Worm (Caenorhabditis elegans) whole organism, L4 larva: Measurements from ENCODE around the gene W02B3.7.

Source experiments
- D1046.2 ChIP-seq: fragments of 200-800 bp; sonication (Bioruptor generic); IDR thresholded peaks from 2 replicates; pipeline ENCODE4 v1.3.6; 2022; ENCODE audit warnings: missing genetic modification characterization, missing compliant biosample characterization
- F10B5.3 ChIP-seq: sonication (generic microtip); optimal IDR thresholded peaks from 2 replicates; lab custom pipeline; 2016; ENCODE audit warnings: mild to moderate bottlenecking, missing genetic modification characterization, missing compliant biosample characterization
- F26F4.8 ChIP-seq: fragments of 200-800 bp; sonication (Bioruptor generic); conservative IDR thresholded peaks from 2 replicates; pipeline ENCODE4 v1.3.6; 2022; ENCODE audit warnings: missing genetic modification characterization, missing compliant biosample characterization
- F49E8.2 ChIP-seq: sonication (generic microtip); optimal IDR thresholded peaks from 2 replicates; lab custom pipeline; 2016; ENCODE audit warnings: missing compliant biosample characterization, mild to moderate bottlenecking, missing genetic modification characterization, borderline replicate concordance
- T26A8.4 ChIP-seq: fragments of 200-800 bp; sonication (Bioruptor generic); IDR thresholded peaks from 2 replicates; pipeline ENCODE4 v1.3.6; 2022; ENCODE audit warnings: missing genetic modification characterization, missing compliant biosample characterization
- Y48G9A.11 ChIP-seq: fragments of 200-800 bp; sonication (Bioruptor generic); IDR thresholded peaks from 2 replicates; pipeline ENCODE4 v1.3.6; 2022; ENCODE audit warnings: missing genetic modification reagents, missing genetic modification characterization, missing compliant biosample characterization
- ZK337.2 ChIP-seq: fragments of 200-800 bp; sonication (Bioruptor generic); IDR thresholded peaks from 2 replicates; pipeline ENCODE4 v1.3.6; 2022; ENCODE audit warnings: missing genetic modification reagents, missing genetic modification characterization, missing compliant biosample characterization
- aha-1 ChIP-seq: fragments of 150-350 bp; peaks from one replicate; lab custom pipeline; 2014; ENCODE audit warnings: missing biosample characterization, missing genetic modification characterization
- arid-1 ChIP-seq: fragments of 200-800 bp; sonication (Bioruptor generic); conservative IDR thresholded peaks from 2 replicates; pipeline ENCODE4 v1.3.6; 2022; ENCODE audit warnings: missing genetic modification reagents, missing genetic modification characterization, missing compliant biosample characterization
- ceh-20 ChIP-seq: fragments of 200-800 bp; sonication (Bioruptor generic); IDR thresholded peaks from 2 replicates; pipeline ENCODE4 v1.3.6; 2022; ENCODE audit warnings: missing genetic modification reagents, missing genetic modification characterization, missing compliant biosample characterization
- ceh-44 ChIP-seq: fragments of 200-800 bp; sonication (Bioruptor generic); IDR thresholded peaks from 2 replicates; pipeline ENCODE4 v1.3.6; 2022; ENCODE audit warnings: missing genetic modification reagents, missing genetic modification characterization, missing compliant biosample characterization
- ceh-62 ChIP-seq: sonication (generic microtip); optimal IDR thresholded peaks from 2 replicates; lab custom pipeline; 2017; ENCODE audit warnings: missing biosample characterization, missing genetic modification characterization
- ctbp-1 ChIP-seq: fragments of 200-800 bp; sonication (Bioruptor generic); IDR thresholded peaks from 2 replicates; pipeline ENCODE4 v1.3.6; 2022; ENCODE audit warnings: missing genetic modification reagents, missing genetic modification characterization, missing compliant biosample characterization
- daf-12 ChIP-seq: fragments of 150-350 bp; optimal IDR thresholded peaks from 2 replicates; lab custom pipeline; 2014; ENCODE audit warnings: missing biosample characterization, missing genetic modification reagents, missing genetic modification characterization
- daf-16 ChIP-seq, 3 experiments: sonication (generic microtip); optimal IDR thresholded peaks; 2 replicates each; lab custom pipeline; 2016 to 2017; ENCODE audit warnings: missing genetic modification characterization in 3 of 3, missing genetic modification reagents in 3 of 3, mild to moderate bottlenecking in 2 of 3, missing compliant biosample characterization in 2 of 3, missing biosample characterization in 1 of 3, moderate library complexity in 1 of 3
- daf-19 ChIP-seq: fragments of 200-800 bp; sonication (Bioruptor generic); conservative IDR thresholded peaks from 2 replicates; pipeline ENCODE4 v1.3.6; 2022; ENCODE audit warnings: missing genetic modification characterization, missing compliant biosample characterization
- dmd-8 ChIP-seq: fragments of 200-800 bp; sonication (Bioruptor generic); IDR thresholded peaks from 2 replicates; pipeline ENCODE4 v1.3.6; 2022; ENCODE audit warnings: missing genetic modification characterization, missing compliant biosample characterization
- dve-1 ChIP-seq: sonication (generic microtip); optimal IDR thresholded peaks from 2 replicates; lab custom pipeline; 2017; ENCODE audit warnings: antibody characterized with exemption, mild to moderate bottlenecking, missing genetic modification characterization, missing compliant biosample characterization; ENCODE audit not compliant: insufficient read depth
- egl-43 ChIP-seq: fragments of 200-800 bp; sonication (Bioruptor generic); IDR thresholded peaks from 2 replicates; pipeline ENCODE4 v1.3.6; 2022; ENCODE audit warnings: missing genetic modification reagents, missing genetic modification characterization, missing compliant biosample characterization
- gei-8 ChIP-seq: fragments of 200-800 bp; sonication (Bioruptor generic); optimal IDR thresholded peaks from 2 replicates; lab custom pipeline; 2018; ENCODE audit warnings: mild to moderate bottlenecking, missing genetic modification characterization, missing compliant biosample characterization
- hif-1 ChIP-seq, 2 experiments: sonication (generic microtip); optimal IDR thresholded peaks; 2 replicates each; lab custom pipeline; 2016 to 2017; ENCODE audit warnings: missing compliant biosample characterization in 2 of 2, missing genetic modification characterization in 2 of 2, missing genetic modification reagents in 2 of 2, missing genotype in 2 of 2, mild to moderate bottlenecking in 1 of 2
- hmg-1.1 ChIP-seq: fragments of 200-800 bp; sonication (Bioruptor generic); IDR thresholded peaks from 2 replicates; pipeline ENCODE4 v1.3.6; 2022; ENCODE audit warnings: missing genetic modification reagents, missing genetic modification characterization, missing compliant biosample characterization
- lim-7 ChIP-seq: fragments of 200-800 bp; sonication (Bioruptor generic); IDR thresholded peaks from 2 replicates; pipeline ENCODE4 v1.3.6; 2022; ENCODE audit warnings: missing genetic modification characterization, missing compliant biosample characterization
- lin-1 ChIP-seq: fragments of 200-800 bp; sonication (Bioruptor generic); IDR thresholded peaks from 2 replicates; pipeline ENCODE4 v1.3.6; 2022; ENCODE audit warnings: missing genetic modification reagents, missing genetic modification characterization, missing compliant biosample characterization
- lin-29 ChIP-seq: fragments of 200-800 bp; sonication (Bioruptor generic); IDR thresholded peaks from 2 replicates; pipeline ENCODE4 v1.3.6; 2022; ENCODE audit warnings: missing genetic modification reagents, missing genetic modification characterization, missing compliant biosample characterization
- lin-38 ChIP-seq: fragments of 200-800 bp; sonication (Bioruptor generic); IDR thresholded peaks from 2 replicates; pipeline ENCODE4 v1.3.6; 2022; ENCODE audit warnings: missing genetic modification reagents, missing genetic modification characterization, missing compliant biosample characterization
- lir-3 ChIP-seq: sonication (generic microtip); optimal IDR thresholded peaks from 2 replicates; lab custom pipeline; 2016; ENCODE audit warnings: mild to moderate bottlenecking, missing genetic modification characterization, missing compliant biosample characterization
- lsy-2 ChIP-seq, 2 experiments: fragments of 150-350 bp in 1 of 2; sonication (generic microtip) in 1 of 2; optimal IDR thresholded peaks; 2 replicates each; lab custom pipeline; 2014 to 2017; ENCODE audit warnings: missing biosample characterization in 2 of 2, missing genetic modification characterization in 2 of 2
- madf-5 ChIP-seq, 2 experiments: fragments of 200-800 bp; sonication (Bioruptor generic); IDR thresholded peaks; 2 replicates each; pipeline ENCODE4 v1.3.6; 2022; ENCODE audit warnings: missing compliant biosample characterization in 2 of 2, missing genetic modification characterization in 2 of 2
- mes-2 ChIP-seq: sonication (generic microtip); optimal IDR thresholded peaks from 2 replicates; lab custom pipeline; 2016; ENCODE audit warnings: missing genotype, mild to moderate bottlenecking, missing genetic modification characterization, missing compliant biosample characterization; ENCODE audit not compliant: poor library complexity, severe bottlenecking
- mxl-2 ChIP-seq: fragments of 200-800 bp; sonication (Bioruptor generic); conservative IDR thresholded peaks from 2 replicates; pipeline ENCODE4 v1.3.6; 2022; ENCODE audit warnings: missing genetic modification reagents, missing genetic modification characterization, missing compliant biosample characterization
- nhr-111 ChIP-seq: fragments of 200-800 bp; sonication (Bioruptor generic); optimal IDR thresholded peaks from 2 replicates; lab custom pipeline; 2018; ENCODE audit warnings: mild to moderate bottlenecking, missing genetic modification characterization, missing compliant biosample characterization
- nhr-41 ChIP-seq: fragments of 200-800 bp; sonication (Bioruptor generic); IDR thresholded peaks from 2 replicates; pipeline ENCODE4 v1.3.6; 2022; ENCODE audit warnings: missing genetic modification reagents, missing genetic modification characterization, missing compliant biosample characterization
- nhr-42 ChIP-seq: fragments of 200-800 bp; sonication (Bioruptor generic); IDR thresholded peaks from 2 replicates; pipeline ENCODE4 v1.3.6; 2022; ENCODE audit warnings: missing genetic modification characterization, missing compliant biosample characterization
- nhr-77 ChIP-seq: fragments of 150-350 bp; optimal IDR thresholded peaks from 2 replicates; lab custom pipeline; 2014; ENCODE audit warnings: missing biosample characterization, missing genetic modification characterization
- pha-4 ChIP-seq, 2 experiments: fragments of 150-350 bp in 1 of 2; fragments of 200-800 bp in 1 of 2; sonication (Bioruptor generic) in 1 of 2; IDR thresholded peaks in 1 of 2; optimal IDR thresholded peaks in 1 of 2; 2 replicates each; pipeline versions ENCODE4 v1.3.6 to Lab custom; 2014 to 2022; ENCODE audit warnings: missing genetic modification characterization in 2 of 2, missing genetic modification reagents in 2 of 2, missing biosample characterization in 1 of 2, missing compliant biosample characterization in 1 of 2
- php-3 ChIP-seq: fragments of 200-800 bp; sonication (Bioruptor generic); IDR thresholded peaks from 2 replicates; pipeline ENCODE4 v1.3.6; 2022; ENCODE audit warnings: missing genetic modification reagents, missing genetic modification characterization, missing compliant biosample characterization
- sdz-12 ChIP-seq: fragments of 200-800 bp; sonication (Bioruptor generic); optimal IDR thresholded peaks from 2 replicates; lab custom pipeline; 2018; ENCODE audit warnings: mild to moderate bottlenecking, missing genetic modification characterization, missing compliant biosample characterization
- set-16 ChIP-seq: fragments of 200-800 bp; sonication (Bioruptor generic); IDR thresholded peaks from 2 replicates; pipeline ENCODE4 v1.3.6; 2022; ENCODE audit warnings: missing genetic modification reagents, missing genetic modification characterization, missing compliant biosample characterization
- snpc-1.2 ChIP-seq: fragments of 200-800 bp; sonication (Bioruptor generic); IDR thresholded peaks from 2 replicates; pipeline ENCODE4 v1.3.6; 2022; ENCODE audit warnings: missing genetic modification reagents, missing genetic modification characterization, missing compliant biosample characterization
- spr-1 ChIP-seq: sonication (generic microtip); optimal IDR thresholded peaks from 2 replicates; lab custom pipeline; 2016; ENCODE audit warnings: mild to moderate bottlenecking, missing genetic modification characterization, missing compliant biosample characterization
- tra-1 ChIP-seq: fragments of 200-800 bp; sonication (Bioruptor generic); IDR thresholded peaks from 2 replicates; pipeline ENCODE4 v1.3.6; 2022; ENCODE audit warnings: missing genetic modification reagents, missing genetic modification characterization, missing compliant biosample characterization
- unc-39 ChIP-seq: sonication (generic microtip); optimal IDR thresholded peaks from 2 replicates; lab custom pipeline; 2017; ENCODE audit warnings: missing biosample characterization, missing genetic modification characterization
- vab-7 ChIP-seq: fragments of 200-800 bp; sonication (Bioruptor generic); IDR thresholded peaks from 2 replicates; pipeline ENCODE4 v1.3.6; 2022; ENCODE audit warnings: missing genetic modification reagents, missing genetic modification characterization, missing compliant biosample characterization
- zfp-2 ChIP-seq: sonication (generic microtip); optimal IDR thresholded peaks from 2 replicates; lab custom pipeline; 2016; ENCODE audit warnings: mild to moderate bottlenecking, missing genetic modification characterization, missing compliant biosample characterization
- zip-11 ChIP-seq: fragments of 200-800 bp; sonication (Bioruptor generic); IDR thresholded peaks from 2 replicates; pipeline ENCODE4 v1.3.6; 2022; ENCODE audit warnings: missing genetic modification characterization, missing compliant biosample characterization

Gene W02B3.7

DNA sequence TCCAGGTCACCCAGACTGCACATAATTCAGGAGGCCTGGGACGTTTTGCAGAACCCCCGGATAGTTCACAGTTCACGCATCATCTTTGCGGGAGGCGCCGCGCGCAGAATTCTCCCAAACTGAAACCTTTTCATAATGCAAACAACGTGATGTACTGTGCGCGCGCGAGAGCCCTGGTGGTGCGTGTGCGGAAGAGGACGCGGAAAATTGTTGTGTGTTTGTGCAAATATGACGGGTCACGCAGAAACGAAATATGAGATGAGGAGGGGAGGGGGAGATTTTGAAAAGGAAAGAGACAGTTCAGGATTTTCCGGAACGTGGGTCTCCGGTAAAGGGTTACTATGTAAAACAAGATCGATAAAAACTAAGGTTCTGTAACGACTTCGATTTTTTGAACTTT, 18.2 kb upstream of the W02B3.7 start:
- TF ChIP-seq aha-1 (peak; percentile 18), hif-1 (tag; optimal IDR thresholded peaks at IDR 0.05; lab: Kevin White, UChicago) (no peak)
- TF ChIP-seq, all 104 proteins: peak for 1

- TF ChIP-seq sdz-12 (no peak), daf-16 (GFP tag; optimal IDR thresholded peaks at IDR 0.05; lab: Kevin White, UChicago) (peak; percentile 24 to 71), daf-16 (tag; optimal IDR thresholded peaks at IDR 0.05; lab: Kevin White, UChicago) (no peak), ceh-44 (peak; percentile 54; the same call in 1 of the 2 replicates), mxl-2 (GFP tag; lab: Robert Waterston, UW) (0 out of 2 replicates have a peak, but pooled peaks have one; percentile 10), daf-12 (tag; lab: Kevin White, UChicago) (no peak), lir-3 (tag; lab: Kevin White, UChicago) (peak; percentile 53), php-3 (GFP tag; lab: Robert Waterston, UW) (peak; percentile 9; the same call in 1 of the 2 replicates), ceh-20 (GFP tag; lab: Robert Waterston, UW) (0 out of 2 replicates have a peak, but pooled peaks have one; percentile 32), F10B5.3 (tag; lab: Kevin White, UChicago) (no peak), Y48G9A.11 (GFP tag; lab: Robert Waterston, UW) (peak; percentile 78), daf-19 (GFP tag; lab: Robert Waterston, UW) (no peak), D1046.2 (GFP tag; lab: Robert Waterston, UW) (peak; percentile 84), arid-1 (GFP tag; lab: Robert Waterston, UW) (peak; percentile 62; the same call in 1 of the 2 replicates), zip-11 (GFP tag; lab: Robert Waterston, UW) (no peak), F49E8.2 (peak; percentile 73), nhr-41 (0 out of 2 replicates have a peak, but pooled peaks have one; percentile 39), tra-1 (GFP tag; lab: Robert Waterston, UW) (peak; percentile 57; the same call in 1 of the 2 replicates), nhr-111 (peak; percentile 38), nhr-42 (no peak), mes-2 (tag; lab: Kevin White, UChicago) (peak; percentile 56), ceh-62 (tag; lab: Kevin White, UChicago) (no peak), F26F4.8 (GFP tag; lab: Robert Waterston, UW) (peak; percentile 65; the same call in 1 of the 2 replicates), set-16 (GFP tag; lab: Robert Waterston, UW) (peak; percentile 22; the same call in 1 of the 2 replicates), egl-43 (GFP tag; lab: Robert Waterston, UW) (peak; percentile 91), zfp-2 (no peak), ctbp-1 (GFP tag; lab: Robert Waterston, UW) (peak; percentile 85), gei-8 (GFP tag; lab: Kevin White, UChicago) (peak; percentile 47), lin-38 (peak; percentile 78), T26A8.4 (GFP tag; lab: Robert Waterston, UW) (0 out of 2 replicates have a peak, but pooled peaks have one; percentile 58), lsy-2 (tag; optimal IDR thresholded peaks at IDR 0.05; lab: Kevin White, UChicago) (no peak), lim-7 (GFP tag; lab: Robert Waterston, UW) (peak; percentile 93), pha-4 (GFP tag; IDR thresholded peaks at IDR 0.05; lab: Robert Waterston, UW) (peak; percentile 83), pha-4 (tag; optimal IDR thresholded peaks at IDR 0.05; lab: Kevin White, UChicago) (no peak), hmg-1.1 (GFP tag; lab: Robert Waterston, UW) (0 out of 2 replicates have a peak, but pooled peaks have one; percentile 26), unc-39 (tag; lab: Kevin White, UChicago) (no peak), dve-1 (tag; lab: Kevin White, UChicago) (no peak), snpc-1.2 (GFP tag; lab: Robert Waterston, UW) (peak; percentile 79; the same call in 1 of the 2 replicates), dmd-8 (peak; percentile 88), ZK337.2 (GFP tag; lab: Robert Waterston, UW) (peak; percentile 65), madf-5 (GFP tag; IDR thresholded peaks at IDR 0.05; lab: Robert Waterston, UW) (peak; percentile 59 to 85; a peak in 2 of 4 replicates), nhr-77 (tag; lab: Kevin White, UChicago) (no peak), lin-29 (GFP tag; lab: Robert Waterston, UW) (no peak), lin-1 (GFP tag; lab: Robert Waterston, UW) (peak; percentile 83), vab-7 (GFP tag; lab: Robert Waterston, UW) (peak; percentile 74), spr-1 (tag; lab: Kevin White, UChicago) (peak; percentile 55)
Measured at ce11 chrIII:698814-699213, 7.0 kb upstream of the W02B3.7 start.
